Worm (Caenorhabditis elegans): ENCODE results near the gene rab-21.

The rab-21 gene

DNA sequence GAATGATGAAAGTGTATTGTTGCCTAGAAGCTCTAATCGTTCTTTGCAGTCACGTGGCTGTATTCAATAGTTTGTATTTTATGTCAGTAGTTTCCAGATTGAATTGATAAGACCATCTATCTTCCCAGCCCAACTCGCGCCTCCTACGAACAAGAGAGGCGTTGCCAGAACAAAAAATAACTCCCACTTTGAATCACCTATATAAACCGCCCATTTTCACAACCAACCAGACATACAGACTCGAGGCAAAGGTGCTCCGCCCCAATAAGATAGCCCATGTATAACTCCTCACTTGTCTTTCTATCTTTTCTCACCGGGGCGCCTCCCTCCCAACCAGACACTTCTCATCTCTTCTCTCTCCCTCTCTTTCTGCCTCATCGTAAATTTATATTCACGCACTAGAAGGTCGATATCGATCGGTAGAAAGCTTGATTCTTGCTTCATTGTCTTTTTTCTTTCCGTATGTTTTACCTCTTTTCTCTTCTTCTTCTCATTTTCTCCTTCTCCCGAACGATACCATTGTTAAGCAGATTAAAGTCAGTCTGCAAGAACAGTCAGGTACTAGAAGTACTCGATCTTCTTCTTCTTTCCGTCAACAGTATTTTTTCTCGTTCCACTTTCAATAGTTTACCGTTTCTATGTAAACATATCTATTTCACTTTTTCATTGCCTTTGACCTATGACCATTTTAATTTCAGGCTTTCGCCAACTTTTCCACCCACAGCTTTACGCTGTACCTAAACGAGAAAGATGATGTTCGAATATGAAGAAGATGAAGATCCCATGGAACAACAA lies 28.8 kb upstream of the rab-21 start, which contains the start of gene mak-1 (continued):
- no peak for TF ChIP-seq sea-2 (GFP tag; optimal IDR thresholded peaks at IDR 0.05)
- TF ChIP-seq ceh-16 (tag; optimal IDR thresholded peaks at IDR 0.05), result no peak
- peak; percentile 55 for TF ChIP-seq nhr-25 (tag; optimal IDR thresholded peaks at IDR 0.05)
- no peak for TF ChIP-seq elt-3 (tag; optimal IDR thresholded peaks at IDR 0.05)
- no peak for TF ChIP-seq hmg-11 (tag; optimal IDR thresholded peaks at IDR 0.05)
- TF ChIP-seq nhr-67 (tag; optimal IDR thresholded peaks at IDR 0.05), result no peak
- TF ChIP-seq egl-5 (tag; optimal IDR thresholded peaks at IDR 0.05), result no peak
- TF ChIP-seq ceh-28 (tag; optimal IDR thresholded peaks at IDR 0.05), result no peak

DNA sequence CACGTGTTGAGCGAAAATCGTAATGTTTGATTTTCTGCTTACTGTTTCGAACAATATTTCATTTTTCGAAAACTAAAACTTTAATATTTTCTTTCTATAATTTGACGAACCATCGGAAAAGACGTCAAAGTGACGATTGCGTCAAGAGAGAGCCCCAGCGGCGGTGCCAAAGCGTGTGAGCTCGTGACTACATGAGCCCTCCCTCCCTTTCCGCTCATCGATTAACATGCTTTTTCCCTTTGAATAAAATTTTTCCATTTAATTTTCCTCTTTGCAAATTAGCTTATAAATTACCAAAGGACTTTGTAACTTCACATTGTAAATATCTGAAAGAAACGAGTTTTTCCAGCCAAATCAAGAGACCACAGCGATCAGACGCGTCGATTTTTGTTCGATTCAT lies 28.2 kb upstream of the rab-21 start:
- no peak for TF ChIP-seq nhr-76 (tag; optimal IDR thresholded peaks at IDR 0.05)
- TF ChIP-seq lin-15B (tag; optimal IDR thresholded peaks at IDR 0.05), result peak; percentile 21

ce11 chrII:8742006-8742847 lies 27.4 kb upstream of the rab-21 start:
- TF ChIP-seq nhr-43 (tag; optimal IDR thresholded peaks at IDR 0.05; ENCODE audit: poor library complexity, severe bottlenecking) (peak; percentile 95), jun-1 (tag; optimal IDR thresholded peaks at IDR 0.05) (peak; percentile 66), egl-27 (tag; optimal IDR thresholded peaks at IDR 0.05) (peak; percentile 34), zag-1 (tag; optimal IDR thresholded peaks at IDR 0.05) (no peak), nhr-25 (tag; optimal IDR thresholded peaks at IDR 0.05) (peak; percentile 88), skn-1 (tag; optimal IDR thresholded peaks at IDR 0.05) (no peak), pqm-1 (tag; optimal IDR thresholded peaks at IDR 0.05) (peak; percentile 18), lin-15B (tag; optimal IDR thresholded peaks at IDR 0.05) (no peak), nhr-23 (tag; optimal IDR thresholded peaks at IDR 0.05) (peak; percentile 85), elt-1 (tag; optimal IDR thresholded peaks at IDR 0.05) (peak; percentile 82), ztf-11 (tag; optimal IDR thresholded peaks at IDR 0.05) (no peak), tbx-2 (tag; optimal IDR thresholded peaks at IDR 0.05) (peak; percentile 52), elt-2 (tag; optimal IDR thresholded peaks at IDR 0.05) (peak; percentile 72), elt-3 (tag; optimal IDR thresholded peaks at IDR 0.05) (peak in 2 of 3 experiments; percentile 21 to 59), fkh-2 (tag; optimal IDR thresholded peaks at IDR 0.05) (no peak), sea-2 (GFP tag; optimal IDR thresholded peaks at IDR 0.05) (no peak), ZK546.5 (tag; optimal IDR thresholded peaks at IDR 0.05) (no peak), mdl-1 (tag; optimal IDR thresholded peaks at IDR 0.05) (peak; percentile 92), nhr-11 (tag; optimal IDR thresholded peaks at IDR 0.05) (peak; percentile 80), ama-1 (optimal IDR thresholded peaks at IDR 0.05) (peak; percentile 63), ztf-4 (tag; optimal IDR thresholded peaks at IDR 0.05) (peak; percentile 31), ceh-82 (tag; optimal IDR thresholded peaks at IDR 0.05) (no peak), lsy-12 (tag; optimal IDR thresholded peaks at IDR 0.05) (peak; percentile 4), nhr-237 (tag; optimal IDR thresholded peaks at IDR 0.05) (no peak), nfya-1 (tag; optimal IDR thresholded peaks at IDR 0.05; ENCODE audit: insufficient read depth) (peak; percentile 42), aly-2 (tag; optimal IDR thresholded peaks at IDR 0.05) (no peak), nhr-67 (tag; optimal IDR thresholded peaks at IDR 0.05) (no peak), egl-5 (tag; optimal IDR thresholded peaks at IDR 0.05) (no peak), nhr-77 (tag; optimal IDR thresholded peaks at IDR 0.05) (no peak)

- TF ChIP-seq nhr-23 (tag; optimal IDR thresholded peaks at IDR 0.05) (no peak), nhr-43 (tag; optimal IDR thresholded peaks at IDR 0.05; ENCODE audit: poor library complexity, severe bottlenecking) (no peak), ztf-11 (tag; optimal IDR thresholded peaks at IDR 0.05) (no peak), ceh-28 (tag; optimal IDR thresholded peaks at IDR 0.05) (no peak), ZK546.5 (tag; optimal IDR thresholded peaks at IDR 0.05) (no peak), nhr-28 (tag; optimal IDR thresholded peaks at IDR 0.05) (no peak), nhr-67 (tag; optimal IDR thresholded peaks at IDR 0.05) (no peak), nhr-25 (tag; optimal IDR thresholded peaks at IDR 0.05) (peak; percentile 20), snpc-4 (tag; optimal IDR thresholded peaks at IDR 0.05) (no peak), R02D3.7 (tag; optimal IDR thresholded peaks at IDR 0.05) (no peak), nfya-1 (tag; optimal IDR thresholded peaks at IDR 0.05; ENCODE audit: insufficient read depth) (peak; percentile 26), elt-2 (tag; optimal IDR thresholded peaks at IDR 0.05) (peak; percentile 50), nhr-12 (tag; optimal IDR thresholded peaks at IDR 0.05) (no peak), nhr-11 (tag; optimal IDR thresholded peaks at IDR 0.05) (no peak), pha-4 (tag; optimal IDR thresholded peaks at IDR 0.05) (peak; percentile 25), fos-1 (tag; optimal IDR thresholded peaks at IDR 0.05) (no peak), mdl-1 (tag; optimal IDR thresholded peaks at IDR 0.05) (peak; percentile 64), elt-1 (tag; optimal IDR thresholded peaks at IDR 0.05) (no peak), ztf-4 (tag; optimal IDR thresholded peaks at IDR 0.05) (no peak), nhr-77 (tag; optimal IDR thresholded peaks at IDR 0.05) (no peak), fkh-2 (tag; optimal IDR thresholded peaks at IDR 0.05) (no peak), tbx-2 (tag; optimal IDR thresholded peaks at IDR 0.05) (no peak), hmg-11 (tag; optimal IDR thresholded peaks at IDR 0.05) (no peak), jun-1 (tag; optimal IDR thresholded peaks at IDR 0.05) (no peak), egl-27 (tag; optimal IDR thresholded peaks at IDR 0.05) (no peak), sea-2 (GFP tag; optimal IDR thresholded peaks at IDR 0.05) (no peak), egl-5 (tag; optimal IDR thresholded peaks at IDR 0.05) (peak; percentile 86), ceh-16 (tag; optimal IDR thresholded peaks at IDR 0.05) (no peak), unc-39 (tag; optimal IDR thresholded peaks at IDR 0.05) (no peak)
Measured at ce11 chrII:8741277-8741676, 26.5 kb upstream of the rab-21 start.
